Worm (Caenorhabditis elegans) whole organism, L4 larva: Measurements from ENCODE around the gene srsx-37.
"Not testable (repeated sequence)": the region's sequence is repeated elsewhere in the genome, so short reads cannot be mapped to it uniquely, and the experiment has no call there.

Experiments used
- Y5F2A.4 ChIP-seq: fragments of 200-800 bp; sonication (Bioruptor generic); optimal IDR thresholded peaks from 2 replicates; lab custom pipeline; 2018; ENCODE audit warnings: mild to moderate bottlenecking, missing genetic modification characterization, missing compliant biosample characterization
- ama-1 ChIP-seq: fragments of 150-350 bp; optimal IDR thresholded peaks from 2 replicates; lab custom pipeline; 2014; ENCODE audit warnings: inconsistent platforms, mixed read lengths
- hmg-1.1 ChIP-seq: fragments of 200-800 bp; sonication (Bioruptor generic); IDR thresholded peaks from 2 replicates; pipeline ENCODE4 v1.3.6; 2022; ENCODE audit warnings: missing genetic modification reagents, missing genetic modification characterization, missing compliant biosample characterization
- jun-1 ChIP-seq: fragments of 150-350 bp; optimal IDR thresholded peaks from 2 replicates; lab custom pipeline; 2014; ENCODE audit warnings: missing biosample characterization, missing genetic modification reagents, missing genetic modification characterization
- lim-7 ChIP-seq: fragments of 200-800 bp; sonication (Bioruptor generic); IDR thresholded peaks from 2 replicates; pipeline ENCODE4 v1.3.6; 2022; ENCODE audit warnings: missing genetic modification characterization, missing compliant biosample characterization
- nhr-11 ChIP-seq: fragments of 150-350 bp; optimal IDR thresholded peaks from 2 replicates; lab custom pipeline; 2014; ENCODE audit warnings: missing biosample characterization, missing genetic modification characterization
- nhr-42 ChIP-seq: fragments of 200-800 bp; sonication (Bioruptor generic); IDR thresholded peaks from 2 replicates; pipeline ENCODE4 v1.3.6; 2022; ENCODE audit warnings: missing genetic modification characterization, missing compliant biosample characterization
- skn-1 ChIP-seq: fragments of 150-350 bp; optimal IDR thresholded peaks from 2 replicates; lab custom pipeline; 2014; ENCODE audit warnings: missing biosample characterization, missing genetic modification characterization
- spr-1 ChIP-seq: sonication (generic microtip); optimal IDR thresholded peaks from 2 replicates; lab custom pipeline; 2016; ENCODE audit warnings: mild to moderate bottlenecking, missing genetic modification characterization, missing compliant biosample characterization
- tra-1 ChIP-seq: fragments of 200-800 bp; sonication (Bioruptor generic); IDR thresholded peaks from 2 replicates; pipeline ENCODE4 v1.3.6; 2022; ENCODE audit warnings: missing genetic modification reagents, missing genetic modification characterization, missing compliant biosample characterization
- unc-62 ChIP-seq, 3 experiments: fragments of 150-350 bp in 1 of 3; sonication (generic microtip); optimal IDR thresholded peaks in 2 of 3; peaks in 1 of 3; 1 replicate in 1 of 3; 2 replicates in 2 of 3; lab custom pipeline; 2014 to 2017; ENCODE audit warnings: missing biosample characterization in 3 of 3, missing genetic modification characterization in 3 of 3, missing genetic modification reagents in 3 of 3, missing genotype in 1 of 3
- zag-1 ChIP-seq: fragments of 150-350 bp; optimal IDR thresholded peaks from 2 replicates; lab custom pipeline; 2014; ENCODE audit warnings: missing biosample characterization, missing genetic modification characterization
- ztf-11 ChIP-seq: fragments of 150-350 bp; optimal IDR thresholded peaks from 2 replicates; lab custom pipeline; 2014; ENCODE audit warnings: missing biosample characterization, missing genetic modification characterization

DNA sequence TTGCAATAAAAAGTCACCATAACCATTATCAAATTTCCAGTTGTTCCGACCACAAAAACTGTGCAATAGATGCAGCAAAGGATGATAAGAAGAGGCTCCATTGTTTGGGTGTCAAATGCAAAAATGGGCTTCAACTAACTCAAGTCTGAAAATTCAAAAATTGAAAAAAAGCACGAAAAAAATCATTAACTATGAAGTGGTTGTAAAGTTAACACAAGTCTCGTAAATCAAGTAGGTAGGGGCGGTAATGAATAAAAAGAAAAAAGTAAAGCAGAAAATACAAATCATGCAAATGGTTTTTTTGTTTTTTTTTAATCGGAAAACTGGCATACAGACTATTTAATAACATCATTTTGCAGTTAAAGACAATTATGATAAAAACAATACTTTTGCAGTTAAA lies 2.3 kb downstream of the srsx-37 start, which contains the start of gene srsx-39:
- TF ChIP-seq Y5F2A.4 (GFP tag; lab: Kevin White, UChicago); jun-1 (tag; lab: Kevin White, UChicago); lim-7 (GFP tag; lab: Robert Waterston, UW); skn-1; nhr-42 (GFP tag; lab: Robert Waterston, UW); nhr-11; hmg-1.1; ama-1 (lab: Kevin White, UChicago); ztf-11 (tag; lab: Kevin White, UChicago); unc-62 (GFP tag; optimal IDR thresholded peaks at IDR 0.05 in 1 of 2; lab: Kevin White, UChicago); unc-62 (tag; optimal IDR thresholded peaks at IDR 0.05; lab: Kevin White, UChicago); spr-1 (tag; lab: Kevin White, UChicago); zag-1 (tag; lab: Kevin White, UChicago); tra-1 (GFP tag; lab: Robert Waterston, UW): not testable (repeated sequence)
